Worm (Caenorhabditis elegans) whole organism, mixed stage, embryonic: Measurements from ENCODE around the gene K03B8.14.

Experiments used
- tbx-8 ChIP-seq: fragments of 200-800 bp; sonication (Bioruptor generic); optimal IDR thresholded peaks from 2 replicates; lab custom pipeline; 2018; ENCODE audit warnings: mild to moderate bottlenecking, missing genetic modification characterization, moderate library complexity, missing compliant biosample characterization
- unc-62 ChIP-seq: fragments of 150-350 bp; optimal IDR thresholded peaks from 2 replicates; lab custom pipeline; 2014; ENCODE audit warnings: missing biosample characterization, missing genetic modification reagents, missing genetic modification characterization

ce11 chrV:11375150-11375792 is 15.0 kb upstream of the K03B8.14 start, which contains the start of gene cnb-1:
- TF ChIP-seq tbx-8 (GFP tag; lab: Kevin White, UChicago) (no peak), unc-62 (GFP tag; lab: Kevin White, UChicago) (peak; percentile 63)
